Fruit fly (Drosophila melanogaster) whole organism: ENCODE results near the gene sloth1.

ENCODE experiments used
- psq ChIP-seq: fragments of >200 bp; optimal IDR thresholded peaks from 2 replicates; lab custom pipeline; 2017
- usp ChIP-seq: fragments of >200 bp; optimal IDR thresholded peaks from 2 replicates; lab custom pipeline; 2017; ENCODE audit warnings: missing biosample characterization, missing genetic modification characterization, mixed read lengths

DNA sequence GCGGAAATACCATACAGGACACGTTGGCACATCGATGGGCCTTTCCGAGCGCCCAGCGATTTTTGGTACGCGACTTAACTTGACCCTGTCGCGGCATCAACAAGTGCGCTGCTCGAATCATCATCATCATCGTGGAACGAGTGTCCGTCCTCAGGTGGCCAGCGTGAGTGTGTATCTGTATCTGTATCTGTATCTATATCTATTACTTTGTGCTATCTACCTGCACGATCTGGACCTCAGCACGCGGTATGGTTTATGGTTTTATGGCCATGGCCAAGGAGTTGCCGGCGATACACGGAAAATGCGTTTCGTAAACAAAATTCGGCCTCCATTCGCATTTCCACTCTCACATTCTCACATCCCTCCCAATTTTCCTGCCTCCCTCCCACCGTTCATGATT, 25.9 kb downstream of the sloth1 start:
- TF ChIP-seq usp, result no peak
- TF ChIP-seq psq (lab: Kevin White, UChicago), result no peak
